Worm (Caenorhabditis elegans): ENCODE measurements around the gene F42F12.14.

DNA sequence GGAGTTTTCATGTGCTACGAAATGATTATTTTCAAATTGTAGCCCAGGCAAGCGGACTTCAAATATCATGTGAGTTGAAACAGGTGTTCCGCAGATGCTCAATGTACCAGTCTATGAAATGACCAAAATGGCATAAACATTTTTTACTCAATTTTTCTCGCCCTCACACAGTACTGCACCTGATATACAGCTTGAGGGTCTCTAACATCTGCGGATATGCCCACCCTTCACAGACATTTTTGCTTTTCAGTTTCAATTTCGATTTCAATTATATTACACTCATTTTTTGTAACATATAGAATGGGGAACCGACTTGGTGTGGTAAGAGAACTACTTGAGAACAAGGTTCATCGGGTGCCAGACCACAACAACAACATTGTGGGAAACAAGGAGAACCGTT lies 1.7 kb upstream of the F42F12.14 start, which contains the start of gene F42F12.11:
- TF ChIP-seq aly-2 (tag; optimal IDR thresholded peaks at IDR 0.05), result no peak
- no peak for TF ChIP-seq egl-27 (tag; optimal IDR thresholded peaks at IDR 0.05)
- no peak for TF ChIP-seq unc-62 (GFP tag; optimal IDR thresholded peaks at IDR 0.05)
- TF ChIP-seq ama-1 (optimal IDR thresholded peaks at IDR 0.05), result no peak
- no peak for TF ChIP-seq nhr-77 (tag; optimal IDR thresholded peaks at IDR 0.05)
- TF ChIP-seq zag-1 (tag; optimal IDR thresholded peaks at IDR 0.05), result no peak
